Worm (Caenorhabditis elegans) whole organism, L4 larva: ENCODE results near the gene F40G12.10.

ENCODE experiments used
- daf-19 ChIP-seq: fragments of 200-800 bp; sonication (Bioruptor generic); conservative IDR thresholded peaks from 2 replicates; pipeline ENCODE4 v1.3.6; 2022; ENCODE audit warnings: missing genetic modification characterization, missing compliant biosample characterization
- fkh-10 ChIP-seq: fragments of 150-350 bp; optimal IDR thresholded peaks from 2 replicates; lab custom pipeline; 2014; ENCODE audit warnings: missing biosample characterization, missing genetic modification reagents, missing genetic modification characterization
- mdl-1 ChIP-seq, 2 experiments: fragments of 150-350 bp in 1 of 2; sonication (generic microtip) in 1 of 2; optimal IDR thresholded peaks; 2 replicates each; lab custom pipeline; 2014 to 2017; ENCODE audit warnings: missing biosample characterization in 2 of 2, missing genetic modification characterization in 2 of 2
- tag-97 ChIP-seq: fragments of 200-800 bp; sonication (Bioruptor generic); IDR thresholded peaks from 2 replicates; pipeline ENCODE4 v1.3.6; 2022; ENCODE audit warnings: missing genetic modification characterization, missing compliant biosample characterization
- unc-130 ChIP-seq: sonication (generic microtip); optimal IDR thresholded peaks from 2 replicates; lab custom pipeline; 2016; ENCODE audit warnings: missing genetic modification reagents, missing genetic modification characterization, missing compliant biosample characterization

- TF ChIP-seq fkh-10 (no peak), unc-130 (GFP tag; lab: Kevin White, UChicago) (no peak), mdl-1 (tag; optimal IDR thresholded peaks at IDR 0.05; lab: Kevin White, UChicago) (no peak), tag-97 (no peak), daf-19 (GFP tag; lab: Robert Waterston, UW) (no peak)
These were observed 35.9 kb downstream of the F40G12.10 start, which contains the start of gene F47B8.13 for ce11 chrV:14319101-14319781.
